Fruit fly (Drosophila melanogaster): ENCODE results near the gene His4r.

His4r gene

dm6 chr3R:14652301-14652880, 26.8 kb downstream of the His4r start (continued):
- TF ChIP-seq CG31224 (GFP tag; IDR thresholded peaks at IDR 0.05), result no peak
- TF ChIP-seq CrebB (tag; optimal IDR thresholded peaks at IDR 0.05), result no peak
- TF ChIP-seq dati (GFP tag; IDR thresholded peaks at IDR 0.05), result no peak
- no peak for TF ChIP-seq Hmx (GFP tag; optimal IDR thresholded peaks at IDR 0.05)
- TF ChIP-seq D (optimal IDR thresholded peaks at IDR 0.05), result peak; percentile 85
- TF ChIP-seq D (GFP tag; optimal IDR thresholded peaks at IDR 0.05), result no peak
- TF ChIP-seq CG14965 (GFP tag; optimal IDR thresholded peaks at IDR 0.05; ENCODE audit: borderline replicate concordance), result no peak
- no peak for TF ChIP-seq CG14667 (GFP tag; IDR thresholded peaks at IDR 0.05)
- TF ChIP-seq Poxn (GFP tag; IDR thresholded peaks at IDR 0.05), result no peak
- TF ChIP-seq ewg (GFP tag; optimal IDR thresholded peaks at IDR 0.05), result no peak
- TF ChIP-seq CG15696 (tag; optimal IDR thresholded peaks at IDR 0.05), result no peak
- TF ChIP-seq CG10209 (GFP tag; optimal IDR thresholded peaks at IDR 0.05), result no peak
- no peak for TF ChIP-seq az2 (GFP tag; optimal IDR thresholded peaks at IDR 0.05)
- no peak for TF ChIP-seq emc (GFP tag; optimal IDR thresholded peaks at IDR 0.05)
- TF ChIP-seq h (optimal IDR thresholded peaks at IDR 0.05), result no peak
- no peak for TF ChIP-seq CG15269 (tag; optimal IDR thresholded peaks at IDR 0.05)
- no peak for TF ChIP-seq Tbp (GFP tag; optimal IDR thresholded peaks at IDR 0.05)
- TF ChIP-seq Oli (tag; optimal IDR thresholded peaks at IDR 0.05), result no peak
- TF ChIP-seq gem (tag; optimal IDR thresholded peaks at IDR 0.05), result no peak
- TF ChIP-seq nerfin-2 (GFP tag; IDR thresholded peaks at IDR 0.05; ENCODE audit: partially characterized antibody), result no peak
- TF ChIP-seq HLHmδ (GFP tag; optimal IDR thresholded peaks at IDR 0.05), result no peak
- no peak for TF ChIP-seq NK7.1 (GFP tag; optimal IDR thresholded peaks at IDR 0.05)
- 0 out of 2 replicates have a peak, but pooled peaks have one; percentile 42 for TF ChIP-seq chm (GFP tag; IDR thresholded peaks at IDR 0.05)
- TF ChIP-seq CG9876 (GFP tag; optimal IDR thresholded peaks at IDR 0.05), result no peak
- TF ChIP-seq CG42726 (GFP tag; IDR thresholded peaks at IDR 0.05; ENCODE audit: partially characterized antibody), result no peak
- no peak for TF ChIP-seq Ada2b (GFP tag; IDR thresholded peaks at IDR 0.05)
- no peak for TF ChIP-seq NC2α (GFP tag; optimal IDR thresholded peaks at IDR 0.05)
- no peak for TF ChIP-seq stwl (tag; optimal IDR thresholded peaks at IDR 0.05)
- no peak for TF ChIP-seq onecut (GFP tag; IDR thresholded peaks at IDR 0.05)
- no peak for TF ChIP-seq Doc2 (GFP tag; IDR thresholded peaks at IDR 0.05)
- TF ChIP-seq CG30431 (GFP tag; optimal IDR thresholded peaks at IDR 0.05), result no peak
- no peak for TF ChIP-seq Max (GFP tag; optimal IDR thresholded peaks at IDR 0.05)
- TF ChIP-seq eve (GFP tag; optimal IDR thresholded peaks at IDR 0.05), result no peak
- TF ChIP-seq CG2712 (tag; optimal IDR thresholded peaks at IDR 0.05), result no peak
- TF ChIP-seq al (GFP tag; IDR thresholded peaks at IDR 0.05), result no peak
- no peak for TF ChIP-seq fd96Cb (tag; optimal IDR thresholded peaks at IDR 0.05)
- TF ChIP-seq CG8944 (GFP tag; optimal IDR thresholded peaks at IDR 0.05), result no peak
- TF ChIP-seq Rfx (GFP tag; IDR thresholded peaks at IDR 0.05), result no peak
- TF ChIP-seq CG15479 (GFP tag; optimal IDR thresholded peaks at IDR 0.05), result peak; percentile 39
- TF ChIP-seq CG2129 (GFP tag; IDR thresholded peaks at IDR 0.05; ENCODE audit: partially characterized antibody), result no peak
- TF ChIP-seq CG4424 (GFP tag; optimal IDR thresholded peaks at IDR 0.05), result no peak
- no peak for TF ChIP-seq CG9609 (GFP tag; optimal IDR thresholded peaks at IDR 0.05)
- TF ChIP-seq mld (GFP tag; IDR thresholded peaks at IDR 0.05; ENCODE audit: partially characterized antibody), result no peak
- TF ChIP-seq vnd (GFP tag; IDR thresholded peaks at IDR 0.05; ENCODE audit: partially characterized antibody), result no peak
- no peak for TF ChIP-seq Kr (GFP tag; optimal IDR thresholded peaks at IDR 0.05)
- TF ChIP-seq CG4360 (GFP tag; IDR thresholded peaks at IDR 0.05), result no peak
- TF ChIP-seq Taf1 (GFP tag; IDR thresholded peaks at IDR 0.05), result no peak
- TF ChIP-seq CG13624 (GFP tag; optimal IDR thresholded peaks at IDR 0.05), result no peak
- no peak for TF ChIP-seq caup (GFP tag; optimal IDR thresholded peaks at IDR 0.05; ENCODE audit: severe bottlenecking)
- no peak for TF ChIP-seq CG10462 (GFP tag; optimal IDR thresholded peaks at IDR 0.05)
- no peak for TF ChIP-seq row (GFP tag; IDR thresholded peaks at IDR 0.05)
- peak; percentile 34 for TF ChIP-seq twi (tag; optimal IDR thresholded peaks at IDR 0.05)
